Fruit fly (Drosophila melanogaster) whole organism, embryonic: ENCODE data around the gene CG10584.

Experiments
- CG10209 ChIP-seq: fragments of 200-800 bp; sonication (Bioruptor generic); optimal IDR thresholded peaks from 3 replicates; lab custom pipeline; 2017; ENCODE audit warnings: missing biosample characterization, mild to moderate bottlenecking, missing genetic modification characterization, missing genetic modification reagents
- CG14860 ChIP-seq: fragments of 200-800 bp; sonication (Bioruptor generic); IDR thresholded peaks from 3 replicates; pipeline ENCODE4 v1.3.6; 2022; ENCODE audit warnings: missing biosample characterization, missing genetic modification characterization; ENCODE audit not compliant: partially characterized antibody
- CG1647 ChIP-seq: fragments of 200-800 bp; sonication (Bioruptor generic); optimal IDR thresholded peaks from 3 replicates; lab custom pipeline; 2016; ENCODE audit warnings: missing biosample characterization, missing genetic modification characterization
- CG17612 ChIP-seq: fragments of 200-800 bp; sonication (Bioruptor generic); IDR thresholded peaks from 2 replicates; pipeline ENCODE4 v1.3.6; 2022; ENCODE audit warnings: missing biosample characterization, missing genetic modification characterization
- CG18476 ChIP-seq: fragments of 200-800 bp; sonication (Bioruptor generic); optimal IDR thresholded peaks from 2 replicates; lab custom pipeline; 2016; ENCODE audit warnings: missing biosample characterization, mild to moderate bottlenecking, missing genetic modification characterization
- CG2116 ChIP-seq: fragments of 200-800 bp; sonication (Bioruptor generic); optimal IDR thresholded peaks from 3 replicates; lab custom pipeline; 2018; ENCODE audit warnings: missing biosample characterization, mild to moderate bottlenecking, missing genetic modification characterization
- CG2202 ChIP-seq: fragments of 200-800 bp; sonication (Bioruptor generic); optimal IDR thresholded peaks from 2 replicates; lab custom pipeline; 2018; ENCODE audit warnings: missing biosample characterization, mild to moderate bottlenecking, missing genetic modification characterization
- CG32772 ChIP-seq: fragments of 200-800 bp; sonication (Bioruptor generic); IDR thresholded peaks from 2 replicates; pipeline ENCODE4 v1.3.6; 2022; ENCODE audit warnings: missing biosample characterization, missing genetic modification characterization
- CG34376 ChIP-seq: fragments of 200-800 bp; sonication (Bioruptor generic); optimal IDR thresholded peaks from 2 replicates; lab custom pipeline; 2018; ENCODE audit warnings: missing biosample characterization, mild to moderate bottlenecking, missing genetic modification characterization
- CG4360 ChIP-seq: fragments of 200-800 bp; sonication (Bioruptor generic); IDR thresholded peaks from 2 replicates; pipeline ENCODE4 v1.3.6; 2022; ENCODE audit warnings: missing biosample characterization, missing genetic modification characterization
- CG43689 ChIP-seq: fragments of 200-800 bp; sonication (Bioruptor generic); IDR thresholded peaks from 2 replicates; pipeline ENCODE4 v1.3.6; 2022; ENCODE audit warnings: missing biosample characterization, missing genetic modification characterization
- CG5180 ChIP-seq: fragments of 200-800 bp; sonication (Bioruptor generic); optimal IDR thresholded peaks from 3 replicates; lab custom pipeline; 2017; ENCODE audit warnings: missing biosample characterization, missing genetic modification characterization, mild to moderate bottlenecking, moderate library complexity, missing genetic modification reagents
- CG5245 ChIP-seq: fragments of 200-800 bp; sonication (Bioruptor generic); optimal IDR thresholded peaks from 3 replicates; lab custom pipeline; 2016; ENCODE audit warnings: missing biosample characterization, missing genetic modification characterization
- CG7987 ChIP-seq: fragments of 200-800 bp; sonication (Bioruptor generic); optimal IDR thresholded peaks from 2 replicates; lab custom pipeline; 2018; ENCODE audit warnings: missing biosample characterization, mild to moderate bottlenecking, missing genetic modification characterization, moderate library complexity
- CG8944 ChIP-seq: fragments of 200-800 bp; sonication (Bioruptor generic); optimal IDR thresholded peaks from 3 replicates; lab custom pipeline; 2016; ENCODE audit warnings: missing biosample characterization, missing genetic modification characterization
- CG9215 ChIP-seq: fragments of 200-800 bp; sonication (Bioruptor generic); IDR thresholded peaks from 2 replicates; pipeline ENCODE4 v1.3.6; 2022; ENCODE audit warnings: missing biosample characterization, missing genetic modification characterization
- Deaf1 ChIP-seq: fragments of 200-800 bp; optimal IDR thresholded peaks from 3 replicates; lab custom pipeline; 2019; ENCODE audit warnings: missing biosample characterization, mild to moderate bottlenecking, missing genetic modification characterization, moderate library complexity
- Dek ChIP-seq: fragments of 200-800 bp; sonication (Bioruptor generic); optimal IDR thresholded peaks from 3 replicates; lab custom pipeline; 2019; ENCODE audit warnings: missing biosample characterization, mild to moderate bottlenecking, missing genetic modification characterization, moderate library complexity
- Dfd ChIP-seq, 2 experiments: fragments of >200 bp; optimal IDR thresholded peaks; 2 replicates each; lab custom pipeline; 2017; ENCODE audit warnings: missing biosample characterization in 2 of 2, missing genetic modification characterization in 2 of 2
- Dip2 ChIP-seq: fragments of 200-800 bp; sonication (Bioruptor generic); IDR thresholded peaks from 2 replicates; pipeline ENCODE4 v1.3.6; 2022; ENCODE audit warnings: missing biosample characterization, missing genetic modification characterization
- Gug ChIP-seq: fragments of 200-800 bp; sonication (Bioruptor generic); IDR thresholded peaks from 4 replicates; pipeline ENCODE4 v1.3.6; 2022; ENCODE audit warnings: missing biosample characterization, missing genetic modification characterization
- HmgZ ChIP-seq: fragments of 200-800 bp; sonication (Bioruptor generic); optimal IDR thresholded peaks from 2 replicates; lab custom pipeline; 2018; ENCODE audit warnings: missing biosample characterization, mild to moderate bottlenecking, missing genetic modification characterization
- MBD-R2 ChIP-seq: fragments of 200-800 bp; sonication (Bioruptor generic); IDR thresholded peaks from 2 replicates; pipeline ENCODE4 v1.3.6; 2022; ENCODE audit warnings: missing biosample characterization, missing genetic modification characterization
- Mad ChIP-seq: fragments of 200-800 bp; sonication (Bioruptor generic); optimal IDR thresholded peaks from 2 replicates; lab custom pipeline; 2016; ENCODE audit warnings: missing biosample characterization, missing genetic modification characterization
- NK7.1 ChIP-seq: fragments of 200-800 bp; sonication (Bioruptor generic); optimal IDR thresholded peaks from 3 replicates; lab custom pipeline; 2016; ENCODE audit warnings: missing biosample characterization, missing genetic modification characterization
- Poxn ChIP-seq: fragments of 200-800 bp; sonication (Bioruptor generic); IDR thresholded peaks from 2 replicates; pipeline ENCODE4 v1.3.6; 2022; ENCODE audit warnings: missing biosample characterization, missing genetic modification characterization
- TFAM ChIP-seq: fragments of 200-800 bp; sonication (Bioruptor generic); optimal IDR thresholded peaks from 2 replicates; lab custom pipeline; 2017; ENCODE audit warnings: missing biosample characterization, missing genetic modification characterization, inconsistent platforms
- Taf1 ChIP-seq: fragments of 200-800 bp; sonication (Bioruptor generic); IDR thresholded peaks from 2 replicates; pipeline ENCODE4 v1.3.6; 2022; ENCODE audit warnings: missing biosample characterization, missing genetic modification characterization
- Tbp ChIP-seq: fragments of >200 bp; optimal IDR thresholded peaks from 2 replicates; lab custom pipeline; 2018; ENCODE audit warnings: missing biosample characterization, missing genetic modification characterization
- abd-A ChIP-seq: fragments of 200-800 bp; sonication (Bioruptor generic); optimal IDR thresholded peaks from 3 replicates; lab custom pipeline; 2019; ENCODE audit warnings: missing biosample characterization, mild to moderate bottlenecking, missing genetic modification characterization, moderate library complexity
- al ChIP-seq: fragments of 200-800 bp; sonication (Bioruptor generic); IDR thresholded peaks from 2 replicates; pipeline ENCODE4 v1.3.6; 2022; ENCODE audit warnings: missing biosample characterization, missing genetic modification characterization
- aop ChIP-seq: fragments of 200-800 bp; sonication (Bioruptor generic); IDR thresholded peaks from 2 replicates; pipeline ENCODE4 v1.3.6; 2022; ENCODE audit warnings: missing biosample characterization, missing genetic modification characterization
- bab2 ChIP-seq: fragments of 200-800 bp; sonication (Bioruptor generic); optimal IDR thresholded peaks from 2 replicates; lab custom pipeline; 2016; ENCODE audit warnings: missing biosample characterization, missing genetic modification characterization
- cas ChIP-seq: fragments of 200-800 bp; sonication (Bioruptor generic); IDR thresholded peaks from 2 replicates; pipeline ENCODE4 v1.3.6; 2022; ENCODE audit warnings: missing biosample characterization, missing genetic modification characterization
- chinmo ChIP-seq: fragments of 200-800 bp; sonication (Bioruptor generic); IDR thresholded peaks from 4 replicates; pipeline ENCODE4 v1.3.6; 2022; ENCODE audit warnings: missing biosample characterization, missing genetic modification characterization; ENCODE audit not compliant: partially characterized antibody
- dan ChIP-seq: fragments of 200-800 bp; sonication (Bioruptor generic); IDR thresholded peaks from 2 replicates; pipeline ENCODE4 v1.3.6; 2022; ENCODE audit warnings: missing biosample characterization, missing genetic modification characterization
- dysf ChIP-seq: fragments of 200-800 bp; sonication (Bioruptor generic); IDR thresholded peaks from 3 replicates; pipeline ENCODE4 v1.3.6; 2022; ENCODE audit warnings: missing biosample characterization, missing genetic modification characterization
- gcm2 ChIP-seq: fragments of 200-800 bp; sonication (Bioruptor generic); optimal IDR thresholded peaks from 2 replicates; lab custom pipeline; 2016; ENCODE audit warnings: missing biosample characterization, missing genetic modification characterization
- gsb ChIP-seq: fragments of 200-800 bp; sonication (Bioruptor generic); IDR thresholded peaks from 2 replicates; pipeline ENCODE4 v1.3.6; 2022; ENCODE audit warnings: missing biosample characterization, missing genetic modification characterization
- hb ChIP-seq: fragments of 200-800 bp; sonication (Bioruptor generic); IDR thresholded peaks from 3 replicates; pipeline ENCODE4 v1.3.6; 2022; ENCODE audit warnings: missing biosample characterization, missing genetic modification characterization; ENCODE audit not compliant: partially characterized antibody
- jumu ChIP-seq: fragments of 200-800 bp; sonication (Bioruptor generic); optimal IDR thresholded peaks from 3 replicates; lab custom pipeline; 2016; ENCODE audit warnings: missing biosample characterization, missing genetic modification characterization
- nom ChIP-seq: fragments of 200-800 bp; sonication (Bioruptor generic); optimal IDR thresholded peaks from 2 replicates; lab custom pipeline; 2017; ENCODE audit warnings: missing biosample characterization, missing genetic modification characterization, mild to moderate bottlenecking, moderate library complexity, missing genetic modification reagents
- onecut ChIP-seq: fragments of 200-800 bp; sonication (Bioruptor generic); IDR thresholded peaks from 2 replicates; pipeline ENCODE4 v1.3.6; 2022; ENCODE audit warnings: missing biosample characterization, missing genetic modification characterization
- repo ChIP-seq: fragments of 200-800 bp; sonication (Bioruptor generic); optimal IDR thresholded peaks from 2 replicates; lab custom pipeline; 2016; ENCODE audit warnings: missing biosample characterization, missing genetic modification characterization
- sc ChIP-seq, 3 experiments: fragments of >200 bp in 2 of 3; fragments of 200-800 bp in 1 of 3; sonication (Bioruptor generic) in 1 of 3; optimal IDR thresholded peaks; 2 replicates in 2 of 3; 3 replicates in 1 of 3; lab custom pipeline; 2017; ENCODE audit warnings: mild to moderate bottlenecking in 1 of 3, missing biosample characterization in 1 of 3, missing genetic modification characterization in 1 of 3, missing genetic modification reagents in 1 of 3
- sima ChIP-seq: fragments of 200-800 bp; sonication (Bioruptor generic); optimal IDR thresholded peaks from 2 replicates; lab custom pipeline; 2016; ENCODE audit warnings: missing biosample characterization, missing genetic modification characterization
- sqz ChIP-seq: fragments of 200-800 bp; sonication (Bioruptor generic); optimal IDR thresholded peaks from 3 replicates; lab custom pipeline; 2018; ENCODE audit warnings: missing biosample characterization, mild to moderate bottlenecking, missing genetic modification characterization
- twi ChIP-seq: fragments of 200-800 bp; optimal IDR thresholded peaks from 2 replicates; lab custom pipeline; 2019; ENCODE audit warnings: missing biosample characterization, mild to moderate bottlenecking, missing genetic modification characterization, moderate library complexity
- z ChIP-seq: fragments of 200-800 bp; sonication (Bioruptor generic); IDR thresholded peaks from 3 replicates; pipeline ENCODE4 v1.3.6; 2022; ENCODE audit warnings: missing biosample characterization, missing genetic modification characterization
- zen ChIP-seq: fragments of 200-800 bp; sonication (Bioruptor generic); optimal IDR thresholded peaks from 3 replicates; lab custom pipeline; 2018; ENCODE audit warnings: missing biosample characterization, mild to moderate bottlenecking, missing genetic modification characterization, moderate library complexity

Gene CG10584

DNA sequence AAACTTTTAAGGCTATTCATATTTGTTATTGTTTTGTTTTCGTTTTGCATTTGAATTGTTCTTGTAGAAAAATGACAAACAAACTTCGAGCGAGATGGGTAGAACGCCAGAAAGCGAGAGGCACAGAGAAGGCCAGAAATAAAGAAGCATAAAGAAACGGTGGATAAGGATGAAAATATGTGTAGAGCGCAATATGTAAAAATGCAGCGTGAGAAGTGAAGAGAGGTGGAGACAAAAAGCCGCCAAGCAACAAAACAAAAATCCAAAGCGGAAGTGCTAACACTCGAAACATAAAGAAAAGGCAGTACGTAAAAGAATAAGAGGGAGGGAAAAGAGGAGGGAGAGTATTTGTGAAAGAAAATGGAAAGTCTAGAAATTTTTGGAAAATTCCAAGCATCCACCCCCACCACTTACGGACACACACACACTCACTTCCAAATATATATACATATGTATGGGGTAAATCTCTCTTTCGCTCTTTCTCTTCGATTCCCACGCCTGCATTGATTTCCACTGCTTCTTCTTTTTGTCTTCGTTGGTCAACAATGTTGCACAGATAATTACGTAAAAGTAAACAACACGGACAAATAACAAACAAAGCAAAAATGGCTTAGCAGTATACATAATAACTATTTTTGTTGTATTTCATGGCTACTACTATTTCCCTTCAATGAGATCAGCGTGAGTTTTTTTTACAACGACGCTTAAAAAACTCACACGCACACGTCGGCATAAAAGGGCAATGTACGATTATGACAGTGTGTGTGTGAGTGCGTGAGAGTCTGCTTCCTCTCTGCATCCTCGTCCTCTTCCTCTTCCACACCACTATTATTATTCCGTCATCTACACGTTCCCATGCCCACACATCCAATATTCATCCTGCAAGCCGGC is 23.6 kb downstream of the CG10584 start (continued):
- no peak for TF ChIP-seq aop (GFP tag; lab: Robert Waterston, UW)
- TF ChIP-seq bab2 (GFP tag; lab: Kevin White, UChicago), result peak; percentile 56
- TF ChIP-seq sima, result no peak
- TF ChIP-seq CG43689 (GFP tag; lab: Robert Waterston, UW), result no peak
- no peak for TF ChIP-seq CG1647 (GFP tag; lab: Kevin White, UChicago)
- TF ChIP-seq CG17612 (GFP tag; lab: Robert Waterston, UW), result no peak
- no peak for TF ChIP-seq MBD-R2 (GFP tag; lab: Robert Waterston, UW)
- no peak for TF ChIP-seq Mad (GFP tag; lab: Kevin White, UChicago)
- no peak for TF ChIP-seq Deaf1 (tag; lab: Kevin White, UChicago)
- no peak for TF ChIP-seq Tbp (GFP tag; lab: Kevin White, UChicago)
- TF ChIP-seq CG18476 (GFP tag; lab: Kevin White, UChicago), result no peak
- no peak for TF ChIP-seq Poxn (GFP tag; lab: Robert Waterston, UW)
- no peak for TF ChIP-seq cas (GFP tag; lab: Robert Waterston, UW)
- TF ChIP-seq hb (GFP tag; lab: Robert Waterston, UW), result no peak
- TF ChIP-seq CG2116 (GFP tag; lab: Kevin White, UChicago), result peak; percentile 15
- peak; percentile 9 for TF ChIP-seq nom (GFP tag; lab: Kevin White, UChicago)
- TF ChIP-seq CG5245 (GFP tag; lab: Kevin White, UChicago), result no peak
- 0 out of 2 replicates have a peak, but pooled peaks have one; percentile 3 for TF ChIP-seq CG4360
- no peak for TF ChIP-seq CG5180 (GFP tag; lab: Kevin White, UChicago)
- peak; percentile 56 for TF ChIP-seq onecut (GFP tag; lab: Robert Waterston, UW)
- TF ChIP-seq CG32772 (GFP tag; lab: Robert Waterston, UW), result no peak
- no peak for TF ChIP-seq Dek (tag; lab: Kevin White, UChicago)
- no peak for TF ChIP-seq al (GFP tag; lab: Robert Waterston, UW)
- no peak for TF ChIP-seq Gug
- TF ChIP-seq Dip2 (GFP tag; lab: Robert Waterston, UW), result no peak
- no peak for TF ChIP-seq TFAM (GFP tag; lab: Kevin White, UChicago)
- TF ChIP-seq twi (tag; lab: Kevin White, UChicago), result peak; percentile 30
- no peak for TF ChIP-seq sc (optimal IDR thresholded peaks at IDR 0.05; lab: Kevin White, UChicago)
- TF ChIP-seq sc (GFP tag; optimal IDR thresholded peaks at IDR 0.05; lab: Kevin White, UChicago), result peak; percentile 39
- peak; percentile 61 for TF ChIP-seq CG10209
- TF ChIP-seq dysf, result no peak
- TF ChIP-seq HmgZ, result no peak
- no peak for TF ChIP-seq CG8944
- no peak for TF ChIP-seq CG9215
- TF ChIP-seq repo (GFP tag; lab: Kevin White, UChicago), result no peak
- no peak for TF ChIP-seq dan (GFP tag; lab: Robert Waterston, UW)
- no peak for TF ChIP-seq CG34376 (GFP tag; lab: Kevin White, UChicago)
- TF ChIP-seq sqz (GFP tag; lab: Kevin White, UChicago), result peak; percentile 82
- TF ChIP-seq abd-A (tag; lab: Kevin White, UChicago), result no peak
- TF ChIP-seq z (GFP tag; lab: Robert Waterston, UW), result peak; percentile 79
- no peak for TF ChIP-seq Dfd (GFP tag; optimal IDR thresholded peaks at IDR 0.05; lab: Kevin White, UChicago)
- no peak for TF ChIP-seq CG14860 (GFP tag; lab: Robert Waterston, UW)
- no peak for TF ChIP-seq gsb (GFP tag; lab: Robert Waterston, UW)
- no peak for TF ChIP-seq Taf1
- TF ChIP-seq CG7987, result peak; percentile 49
- TF ChIP-seq gcm2 (GFP tag; lab: Kevin White, UChicago), result no peak
- no peak for TF ChIP-seq NK7.1
- no peak for TF ChIP-seq jumu (GFP tag; lab: Kevin White, UChicago)
- TF ChIP-seq zen (tag; lab: Kevin White, UChicago), result peak; percentile 64
- TF ChIP-seq chinmo (GFP tag; lab: Robert Waterston, UW), result 0 out of 4 replicates have a peak, but pooled peaks have one; percentile 34
- TF ChIP-seq CG2202 (tag; lab: Kevin White, UChicago), result peak; percentile 72
